Worm (Caenorhabditis elegans): Measurements from ENCODE around the gene suca-1.

DNA sequence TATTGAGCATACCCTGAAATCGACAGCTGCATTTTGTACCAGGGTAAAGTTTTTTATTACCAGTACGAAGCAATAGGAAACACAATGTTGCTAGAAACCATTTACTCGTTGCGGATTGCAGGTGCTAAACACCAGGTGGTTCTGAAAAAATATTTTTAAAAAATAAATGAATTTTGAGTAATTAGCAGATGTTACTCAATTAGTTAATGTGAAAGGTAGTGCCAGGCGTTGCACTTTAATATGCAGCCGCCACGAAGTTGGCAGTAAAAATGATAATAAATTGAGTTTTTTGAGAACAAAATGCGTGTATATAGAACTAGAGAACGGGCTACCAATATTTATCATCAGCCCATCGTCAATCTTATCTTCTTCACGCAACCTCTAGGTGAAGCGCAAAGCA lies 19.7 kb upstream of the suca-1 start, which contains the start of gene nstp-9:
- TF ChIP-seq ama-1 (optimal IDR thresholded peaks at IDR 0.05) (no peak), C34F6.9 (tag; optimal IDR thresholded peaks at IDR 0.05) (no peak), unc-39 (tag; optimal IDR thresholded peaks at IDR 0.05) (no peak), nhr-12 (tag; optimal IDR thresholded peaks at IDR 0.05) (no peak), elt-3 (tag; optimal IDR thresholded peaks at IDR 0.05) (no peak), egl-27 (tag; optimal IDR thresholded peaks at IDR 0.05) (no peak), nhr-23 (tag; optimal IDR thresholded peaks at IDR 0.05) (no peak), crh-2 (tag; optimal IDR thresholded peaks at IDR 0.05) (no peak), mdl-1 (tag; optimal IDR thresholded peaks at IDR 0.05) (no peak), nhr-11 (tag; optimal IDR thresholded peaks at IDR 0.05) (no peak)
